Worm (Caenorhabditis elegans) whole organism, mixed stage, embryonic: ENCODE measurements around the gene abu-15.

Experiments used
- drap-1 ChIP-seq: fragments of 200-800 bp; sonication (Bioruptor generic); optimal IDR thresholded peaks from 3 replicates; lab custom pipeline; 2018; ENCODE audit warnings: mild to moderate bottlenecking, missing genetic modification characterization, missing compliant biosample characterization
- elt-1 ChIP-seq: sonication (generic microtip); optimal IDR thresholded peaks from 2 replicates; lab custom pipeline; 2017; ENCODE audit warnings: missing genetic modification characterization, mild to moderate bottlenecking, missing compliant biosample characterization, antibody characterized with exemption, moderate library complexity, borderline replicate concordance; ENCODE audit not compliant: insufficient read depth
- elt-3 ChIP-seq: fragments of 150-350 bp; optimal IDR thresholded peaks from 2 replicates; lab custom pipeline; 2014; ENCODE audit warnings: missing biosample characterization, missing genetic modification characterization
- nhr-237 ChIP-seq: fragments of 150-350 bp; optimal IDR thresholded peaks from 2 replicates; lab custom pipeline; 2014; ENCODE audit warnings: missing biosample characterization, missing genetic modification characterization
- nhr-76 ChIP-seq: sonication (generic microtip); optimal IDR thresholded peaks from 2 replicates; lab custom pipeline; 2017; ENCODE audit warnings: missing biosample characterization, missing genetic modification characterization
- snpc-4 ChIP-seq: fragments of 150-350 bp; optimal IDR thresholded peaks from 2 replicates; lab custom pipeline; 2014; ENCODE audit warnings: missing biosample characterization, missing genetic modification characterization

ce11 chrV:5137919-5138318 lies 20.5 kb upstream of the abu-15 start, which contains the start of gene F14F9.3:
- TF ChIP-seq snpc-4 (tag; lab: Kevin White, UChicago): no peak
- TF ChIP-seq nhr-237 (tag; lab: Kevin White, UChicago): no peak
- TF ChIP-seq nhr-76 (tag; lab: Kevin White, UChicago): no peak
- TF ChIP-seq elt-1: no peak
- no peak for TF ChIP-seq drap-1 (GFP tag; lab: Kevin White, UChicago)
- TF ChIP-seq elt-3 (tag; lab: Kevin White, UChicago): no peak
